Fruit fly (Drosophila melanogaster): ENCODE measurements around the gene Ubr1.
A peak's percentile ranks its signal among the peaks of the same experiment; 100 is the strongest.

Gene Ubr1

DNA sequence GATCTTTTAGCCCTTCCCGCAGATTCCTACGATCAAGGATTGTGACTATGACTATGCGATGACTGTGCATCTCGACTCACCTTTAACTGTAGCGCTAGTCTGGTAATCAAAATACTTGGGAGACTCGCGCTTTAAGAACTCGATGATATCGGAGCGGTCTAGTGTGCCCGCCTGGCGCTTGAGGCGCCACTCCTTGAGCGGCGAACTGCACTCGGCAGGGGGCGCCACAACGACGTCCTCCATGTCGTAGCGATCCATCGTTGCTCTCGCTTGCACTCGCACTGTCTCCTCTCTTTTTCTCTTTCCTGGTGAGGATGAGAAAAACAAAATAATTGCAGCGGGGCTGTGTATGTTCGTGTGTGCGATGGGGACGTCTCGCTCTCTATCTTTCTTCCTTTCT lies 1.1 kb downstream of the Ubr1 start (continued):
- no peak for TF ChIP-seq CG10366 (GFP tag; IDR thresholded peaks at IDR 0.05)
- peak; percentile 24 for TF ChIP-seq CG16863 (GFP tag; optimal IDR thresholded peaks at IDR 0.05)
- TF ChIP-seq CG15514 (GFP tag; optimal IDR thresholded peaks at IDR 0.05) = no peak
- no peak for TF ChIP-seq CG8478 (optimal IDR thresholded peaks at IDR 0.05)
- peak; percentile 48 for TF ChIP-seq h (optimal IDR thresholded peaks at IDR 0.05)
- 0 out of 2 replicates have a peak, but pooled peaks have one; percentile 18 for TF ChIP-seq CG3847 (GFP tag; IDR thresholded peaks at IDR 0.05)
- TF ChIP-seq CG5245 (GFP tag; optimal IDR thresholded peaks at IDR 0.05) = peak; percentile 46
- TF ChIP-seq CG31388 (GFP tag; optimal IDR thresholded peaks at IDR 0.05) = no peak
- no peak for TF ChIP-seq fd64A (GFP tag; optimal IDR thresholded peaks at IDR 0.05)
- no peak for TF ChIP-seq CG15269 (tag; optimal IDR thresholded peaks at IDR 0.05)
- no peak for TF ChIP-seq Gsc (GFP tag; IDR thresholded peaks at IDR 0.05)
- TF ChIP-seq CG3407 (GFP tag; optimal IDR thresholded peaks at IDR 0.05) = no peak
- TF ChIP-seq Mrtf (GFP tag; IDR thresholded peaks at IDR 0.05) = no peak
- TF ChIP-seq zfh1 (GFP tag; IDR thresholded peaks at IDR 0.05) = peak; percentile 65; the same call in 1 of the 3 replicates
- TF ChIP-seq Mad (GFP tag; optimal IDR thresholded peaks at IDR 0.05) = peak; percentile 13
- no peak for TF ChIP-seq CG9609 (GFP tag; optimal IDR thresholded peaks at IDR 0.05)
- peak; percentile 7 for TF ChIP-seq CG17385 (GFP tag; optimal IDR thresholded peaks at IDR 0.05)
- peak; percentile 10 for TF ChIP-seq pros (GFP tag; optimal IDR thresholded peaks at IDR 0.05)
- peak; percentile 57 for TF ChIP-seq Atf-2 (GFP tag; optimal IDR thresholded peaks at IDR 0.05)
- TF ChIP-seq hth (optimal IDR thresholded peaks at IDR 0.05) = no peak
- no peak for TF ChIP-seq CG4360 (GFP tag; IDR thresholded peaks at IDR 0.05)
- no peak for TF ChIP-seq CG10462 (GFP tag; optimal IDR thresholded peaks at IDR 0.05)
- TF ChIP-seq Optix (GFP tag; IDR thresholded peaks at IDR 0.05) = no peak
- peak; percentile 10 for TF ChIP-seq CG17186 (GFP tag; optimal IDR thresholded peaks at IDR 0.05)
- TF ChIP-seq CG8944 (GFP tag; optimal IDR thresholded peaks at IDR 0.05) = peak; percentile 5
- no peak for TF ChIP-seq tio (GFP tag; optimal IDR thresholded peaks at IDR 0.05)
- no peak for TF ChIP-seq hb (GFP tag; IDR thresholded peaks at IDR 0.05; ENCODE audit: partially characterized antibody)
- 0 out of 2 replicates have a peak, but pooled peaks have one; percentile 14 for TF ChIP-seq ranshi (GFP tag; IDR thresholded peaks at IDR 0.05)
- no peak for TF ChIP-seq dati (GFP tag; IDR thresholded peaks at IDR 0.05)
- TF ChIP-seq bcd (GFP tag; optimal IDR thresholded peaks at IDR 0.05) = peak; percentile 32
- no peak for TF ChIP-seq CG9215 (GFP tag; IDR thresholded peaks at IDR 0.05)
- TF ChIP-seq CG14710 (tag; optimal IDR thresholded peaks at IDR 0.05) = peak; percentile 41
- no peak for TF ChIP-seq cg (GFP tag; optimal IDR thresholded peaks at IDR 0.05)
- peak; percentile 18 for TF ChIP-seq CG4707 (GFP tag; optimal IDR thresholded peaks at IDR 0.05)
- no peak for TF ChIP-seq CG6689 (GFP tag; IDR thresholded peaks at IDR 0.05)
- no peak for TF ChIP-seq CG4328 (GFP tag; optimal IDR thresholded peaks at IDR 0.05)
- TF ChIP-seq CG12104 (GFP tag; optimal IDR thresholded peaks at IDR 0.05) = peak; percentile 7
- no peak for TF ChIP-seq Fer1 (GFP tag; optimal IDR thresholded peaks at IDR 0.05)
- no peak for TF ChIP-seq pfk (GFP tag; optimal IDR thresholded peaks at IDR 0.05)
- TF ChIP-seq CG17802 (tag; optimal IDR thresholded peaks at IDR 0.05) = no peak
- TF ChIP-seq Xrp1 (GFP tag; IDR thresholded peaks at IDR 0.05) = peak; percentile 53
- TF ChIP-seq sima (GFP tag; optimal IDR thresholded peaks at IDR 0.05) = no peak
- no peak for TF ChIP-seq NfI (GFP tag; optimal IDR thresholded peaks at IDR 0.05)
- TF ChIP-seq lola (GFP tag; optimal IDR thresholded peaks at IDR 0.05) = peak in 1 of 3 experiments; percentile 19
- TF ChIP-seq HmgZ (tag; optimal IDR thresholded peaks at IDR 0.05) = no peak
- TF ChIP-seq onecut (GFP tag; IDR thresholded peaks at IDR 0.05) = peak; percentile 79
- TF ChIP-seq CTCF (GFP tag; optimal IDR thresholded peaks at IDR 0.05) = peak; percentile 93
- peak; percentile 4 for TF ChIP-seq kah (GFP tag; optimal IDR thresholded peaks at IDR 0.05)
- peak; percentile 19 for TF ChIP-seq shn (GFP tag; optimal IDR thresholded peaks at IDR 0.05)
- peak; percentile 67 for TF ChIP-seq CG2712 (tag; optimal IDR thresholded peaks at IDR 0.05)
- TF ChIP-seq tx (GFP tag; optimal IDR thresholded peaks at IDR 0.05) = no peak
- no peak for TF ChIP-seq Ssrp (tag; optimal IDR thresholded peaks at IDR 0.05)
- no peak for TF ChIP-seq Eip74EF (GFP tag; optimal IDR thresholded peaks at IDR 0.05)

Measured in whole organism, embryonic.